Worm (Caenorhabditis elegans): Measurements from ENCODE around the gene cit-1.2.
A peak's percentile ranks its signal among the peaks of the same experiment; 100 is the strongest.

cit-1.2 gene

ce11 chrIII:8020823-8021332 is 10.3 kb downstream of the cit-1.2 start, which contains the start of gene lin-36:
lin-36 (minus strand) TSS chrIII:8020873.
- TF ChIP-seq attf-3 (GFP tag; conservative IDR thresholded peaks at IDR 0.05) (0 out of 2 replicates have a peak, but pooled peaks have one; percentile 39), C17E4.6 (GFP tag; IDR thresholded peaks at IDR 0.05) (0 out of 2 replicates have a peak, but pooled peaks have one; percentile 8), madf-10 (tag; optimal IDR thresholded peaks at IDR 0.05) (peak; percentile 21), madf-3 (GFP tag; IDR thresholded peaks at IDR 0.05) (0 out of 2 replicates have a peak, but pooled peaks have one; percentile 9), cebp-2 (GFP tag; IDR thresholded peaks at IDR 0.05) (no peak), sea-2 (GFP tag; IDR thresholded peaks at IDR 0.05) (no peak), nfya-2 (GFP tag; IDR thresholded peaks at IDR 0.05) (no peak), efl-1 (GFP tag; optimal IDR thresholded peaks at IDR 0.05) (peak; percentile 14), mes-4 (tag; optimal IDR thresholded peaks at IDR 0.05) (no peak), K12H6.12 (tag; optimal IDR thresholded peaks at IDR 0.05) (peak; percentile 25), let-607 (tag; optimal IDR thresholded peaks at IDR 0.05) (peak; percentile 59 to 63), B0336.3 (GFP tag; IDR thresholded peaks at IDR 0.05) (0 out of 2 replicates have a peak, but pooled peaks have one; percentile 21), F23B12.7 (tag; optimal IDR thresholded peaks at IDR 0.05; ENCODE audit: insufficient read depth) (peak; percentile 68), pbrm-1 (GFP tag; IDR thresholded peaks at IDR 0.05) (peak; percentile 57; the same call in 1 of the 2 replicates), madf-6 (GFP tag; IDR thresholded peaks at IDR 0.05) (peak; percentile 38; the same call in 1 of the 2 replicates), attf-5 (GFP tag; optimal IDR thresholded peaks at IDR 0.05) (peak; percentile 78), Y95B8A.8 (GFP tag; IDR thresholded peaks at IDR 0.05) (no peak), mcd-1 (GFP tag; IDR thresholded peaks at IDR 0.05) (peak; percentile 68), dox-1 (GFP tag; IDR thresholded peaks at IDR 0.05) (peak; percentile 78), unc-130 (GFP tag; optimal IDR thresholded peaks at IDR 0.05) (no peak), F33H1.4 (GFP tag; IDR thresholded peaks at IDR 0.05) (peak; percentile 59), snpc-1.1 (tag; optimal IDR thresholded peaks at IDR 0.05; ENCODE audit: insufficient read depth) (no peak), ceh-100 (GFP tag; IDR thresholded peaks at IDR 0.05) (0 out of 2 replicates have a peak, but pooled peaks have one; percentile 12), cebp-1 (GFP tag; IDR thresholded peaks at IDR 0.05) (no peak), cebp-1 (tag; optimal IDR thresholded peaks at IDR 0.05) (peak; percentile 58), lin-54 (GFP tag; optimal IDR thresholded peaks at IDR 0.05) (peak; percentile 74), ceh-27 (GFP tag; optimal IDR thresholded peaks at IDR 0.05) (peak; percentile 73), D2030.7 (GFP tag; IDR thresholded peaks at IDR 0.05) (no peak), tbp1 (GFP tag; optimal IDR thresholded peaks at IDR 0.05) (peak; percentile 47), snpc-4 (GFP tag; optimal IDR thresholded peaks at IDR 0.05) (peak; percentile 23), snpc-4 (tag; optimal IDR thresholded peaks at IDR 0.05) (peak in 2 of 4 experiments; percentile 23 to 63), ceh-91 (GFP tag; IDR thresholded peaks at IDR 0.05) (peak; percentile 28; the same call in 1 of the 2 replicates), nhr-80 (tag; optimal IDR thresholded peaks at IDR 0.05) (peak; percentile 32), F55B11.4 (tag; optimal IDR thresholded peaks at IDR 0.05; ENCODE audit: borderline replicate concordance, insufficient read depth) (no peak), dpl-1 (GFP tag; optimal IDR thresholded peaks at IDR 0.05) (peak; percentile 61), hmg-1.2 (GFP tag; IDR thresholded peaks at IDR 0.05) (peak; percentile 100), ztf-18 (tag; optimal IDR thresholded peaks at IDR 0.05) (peak; percentile 71), him-1 (tag; optimal IDR thresholded peaks at IDR 0.05) (peak; percentile 35), xnd-1 (tag; optimal IDR thresholded peaks at IDR 0.05) (no peak), nhr-90 (tag; optimal IDR thresholded peaks at IDR 0.05) (no peak), lsl-1 (GFP tag; optimal IDR thresholded peaks at IDR 0.05) (peak; percentile 29), ZK185.1 (tag; optimal IDR thresholded peaks at IDR 0.05; ENCODE audit: poor library complexity, severe bottlenecking) (peak; percentile 24), ekl-4 (GFP tag; IDR thresholded peaks at IDR 0.05) (peak; percentile 46; the same call in 1 of the 2 replicates), F52B5.7 (tag; optimal IDR thresholded peaks at IDR 0.05) (no peak), F39B2.1 (GFP tag; IDR thresholded peaks at IDR 0.05) (no peak), pha-4 (tag; optimal IDR thresholded peaks at IDR 0.05) (peak; percentile 43)

All from whole organism, young adult.